Fruit fly (Drosophila melanogaster) whole organism, wandering third instar larva: ENCODE data around the gene CG11836.
A peak's percentile ranks its signal among the peaks of the same experiment; 100 is the strongest.

ENCODE experiments used
- Abd-B ChIP-seq: fragments of >200 bp; optimal IDR thresholded peaks from 2 replicates; lab custom pipeline; 2017; ENCODE audit warnings: missing biosample characterization, missing genetic modification characterization
- CG32264 ChIP-seq: fragments of 200-800 bp; sonication (Bioruptor generic); optimal IDR thresholded peaks from 2 replicates; lab custom pipeline; 2016; ENCODE audit warnings: missing biosample characterization, missing genetic modification characterization
- CG9705 ChIP-seq: fragments of 200-800 bp; sonication (Bioruptor generic); optimal IDR thresholded peaks from 2 replicates; lab custom pipeline; 2018; ENCODE audit warnings: missing biosample characterization, mild to moderate bottlenecking, missing genetic modification characterization
- CrebA ChIP-seq: fragments of 200-800 bp; sonication (Bioruptor generic); optimal IDR thresholded peaks from 2 replicates; lab custom pipeline; 2016; ENCODE audit warnings: missing biosample characterization, mild to moderate bottlenecking, missing genetic modification characterization, borderline replicate concordance
- Dfd ChIP-seq: fragments of >200 bp; optimal IDR thresholded peaks from 2 replicates; lab custom pipeline; 2017; ENCODE audit warnings: missing biosample characterization, missing genetic modification characterization
- Dif ChIP-seq: fragments of 200-275, 200-300 bp; sonication (Bioruptor generic); optimal IDR thresholded peaks from 2 replicates; lab custom pipeline; 2018; ENCODE audit warnings: missing biosample characterization, missing genetic modification characterization; ENCODE audit not compliant: partially characterized antibody
- GATAd ChIP-seq: sonication (Bioruptor generic); optimal IDR thresholded peaks from 2 replicates; lab custom pipeline; 2016; ENCODE audit warnings: missing biosample characterization, missing genetic modification characterization
- HLH106 ChIP-seq: fragments of 200-800 bp; optimal IDR thresholded peaks from 3 replicates; lab custom pipeline; 2019; ENCODE audit warnings: missing biosample characterization, mild to moderate bottlenecking, missing genetic modification characterization, moderate library complexity
- Hnf4 ChIP-seq: fragments of 200-800 bp; sonication (Bioruptor generic); optimal IDR thresholded peaks from 2 replicates; lab custom pipeline; 2016; ENCODE audit warnings: missing biosample characterization, mild to moderate bottlenecking, missing genetic modification characterization
- Hr78 ChIP-seq: fragments of >200 bp; optimal IDR thresholded peaks from 2 replicates; lab custom pipeline; 2017; ENCODE audit warnings: missing biosample characterization, missing genetic modification characterization
- Hr83 ChIP-seq: fragments of 200-300 bp; sonication (Bioruptor generic); optimal IDR thresholded peaks from 2 replicates; lab custom pipeline; 2016; ENCODE audit warnings: missing biosample characterization, mild to moderate bottlenecking, missing genetic modification characterization, moderate library complexity; ENCODE audit not compliant: poor library complexity, severe bottlenecking
- Jra ChIP-seq: sonication (Bioruptor generic); optimal IDR thresholded peaks from 2 replicates; lab custom pipeline; 2016; ENCODE audit warnings: missing biosample characterization, missing genetic modification characterization
- Mio ChIP-seq: sonication (Bioruptor generic); optimal IDR thresholded peaks from 2 replicates; lab custom pipeline; 2016; ENCODE audit warnings: missing biosample characterization, missing genetic modification characterization
- Myc ChIP-seq: fragments of >200 bp; optimal IDR thresholded peaks from 2 replicates; lab custom pipeline; 2017
- N ChIP-seq: fragments of >200 bp; optimal IDR thresholded peaks from 2 replicates; lab custom pipeline; 2018; ENCODE audit warnings: missing biosample characterization, missing external identifiers, missing genetic modification characterization
- OdsH ChIP-seq: fragments of 200-800 bp; sonication (Bioruptor generic); optimal IDR thresholded peaks from 2 replicates; lab custom pipeline; 2016; ENCODE audit warnings: missing biosample characterization, mild to moderate bottlenecking, missing genetic modification characterization
- Rel ChIP-seq, 2 experiments: fragments of 200-800 bp; sonication (Bioruptor generic) in 1 of 2; optimal IDR thresholded peaks; 2 replicates in 1 of 2; 3 replicates in 1 of 2; lab custom pipeline; 2016 to 2019; ENCODE audit warnings: mild to moderate bottlenecking in 2 of 2, missing biosample characterization in 2 of 2, missing genetic modification characterization in 2 of 2, moderate library complexity in 1 of 2
- Sp1 ChIP-seq: fragments of 200-800 bp; sonication (Bioruptor generic); optimal IDR thresholded peaks from 3 replicates; lab custom pipeline; 2019; ENCODE audit warnings: missing biosample characterization, mild to moderate bottlenecking, missing genetic modification characterization, moderate library complexity
- Vsx2 ChIP-seq: fragments of 200-300, 225-300 bp; sonication (Bioruptor generic); optimal IDR thresholded peaks from 2 replicates; lab custom pipeline; 2018; ENCODE audit warnings: missing biosample characterization, missing genetic modification characterization; ENCODE audit not compliant: partially characterized antibody
- br ChIP-seq: fragments of 200-800 bp; sonication (Bioruptor generic); optimal IDR thresholded peaks from 2 replicates; lab custom pipeline; 2016; ENCODE audit warnings: missing biosample characterization, missing genetic modification characterization
- brk ChIP-seq: fragments of 200-800 bp; sonication (Bioruptor generic); optimal IDR thresholded peaks from 2 replicates; lab custom pipeline; 2016; ENCODE audit warnings: missing biosample characterization, mild to moderate bottlenecking, missing genetic modification characterization
- dl ChIP-seq, 2 experiments: fragments of 175-275, 200-275 bp in 1 of 2; fragments of 200-275 bp in 1 of 2; sonication (Bioruptor generic); optimal IDR thresholded peaks; lab custom pipeline; 2018; ENCODE audit warnings: mild to moderate bottlenecking in 2 of 2, missing biosample characterization in 2 of 2, missing genetic modification characterization in 2 of 2, moderate library complexity in 2 of 2; ENCODE audit not compliant: partially characterized antibody in 2 of 2, insufficient read depth in 1 of 2
- dmrt93B ChIP-seq: fragments of 200-800 bp; sonication (Bioruptor generic); optimal IDR thresholded peaks from 2 replicates; lab custom pipeline; 2018; ENCODE audit warnings: missing biosample characterization, mild to moderate bottlenecking, missing genetic modification characterization
- dsf ChIP-seq: sonication (Bioruptor generic); optimal IDR thresholded peaks from 2 replicates; lab custom pipeline; 2016; ENCODE audit warnings: missing biosample characterization, missing genetic modification characterization, borderline replicate concordance
- ey ChIP-seq: fragments of 200-800 bp; sonication (Bioruptor generic); optimal IDR thresholded peaks from 2 replicates; lab custom pipeline; 2016; ENCODE audit warnings: missing biosample characterization, missing genetic modification characterization
- foxo ChIP-seq, 2 experiments: fragments of 200-800 bp; sonication (Bioruptor generic); optimal IDR thresholded peaks; 2 replicates in 1 of 2; 3 replicates in 1 of 2; lab custom pipeline; 2016 to 2017; ENCODE audit warnings: missing biosample characterization in 2 of 2, missing genetic modification characterization in 2 of 2
- fru ChIP-seq: fragments of 200-800 bp; sonication (Bioruptor generic); optimal IDR thresholded peaks from 3 replicates; lab custom pipeline; 2016; ENCODE audit warnings: missing biosample characterization, mild to moderate bottlenecking, missing genetic modification characterization
- h ChIP-seq: fragments of 200-800 bp; sonication (Bioruptor generic); optimal IDR thresholded peaks from 3 replicates; lab custom pipeline; 2016; ENCODE audit warnings: missing biosample characterization, mild to moderate bottlenecking, missing genetic modification characterization
- jim ChIP-seq: fragments of 175-275, 200-325 bp; sonication (Bioruptor generic); optimal IDR thresholded peaks from 2 replicates; lab custom pipeline; 2016; ENCODE audit warnings: missing biosample characterization, mild to moderate bottlenecking, missing genetic modification characterization
- lola ChIP-seq: fragments of >200 bp; optimal IDR thresholded peaks from 2 replicates; lab custom pipeline; 2017; ENCODE audit warnings: missing biosample characterization, missing genetic modification characterization
- pan ChIP-seq: fragments of >200 bp; optimal IDR thresholded peaks from 2 replicates; lab custom pipeline; 2017
- psq ChIP-seq: fragments of 200-800 bp; sonication (Bioruptor generic); optimal IDR thresholded peaks from 3 replicates; lab custom pipeline; 2017; ENCODE audit warnings: missing biosample characterization, mild to moderate bottlenecking, missing genetic modification characterization, moderate library complexity
- rgr ChIP-seq: fragments of 200-800 bp; sonication (Bioruptor generic); optimal IDR thresholded peaks from 3 replicates; lab custom pipeline; 2016; ENCODE audit warnings: missing biosample characterization, mild to moderate bottlenecking, missing genetic modification characterization
- sage ChIP-seq: fragments of 200-800 bp; sonication (Bioruptor generic); optimal IDR thresholded peaks from 2 replicates; lab custom pipeline; 2016; ENCODE audit warnings: missing biosample characterization, mild to moderate bottlenecking, missing genetic modification characterization
- sv ChIP-seq: fragments of 200-800 bp; sonication (Bioruptor generic); optimal IDR thresholded peaks from 3 replicates; lab custom pipeline; 2016; ENCODE audit warnings: missing biosample characterization, missing genetic modification characterization
- tai ChIP-seq: sonication (Bioruptor generic); optimal IDR thresholded peaks from 2 replicates; lab custom pipeline; 2016; ENCODE audit warnings: missing biosample characterization, missing genetic modification characterization
- usp ChIP-seq: fragments of >200 bp; optimal IDR thresholded peaks from 2 replicates; lab custom pipeline; 2017; ENCODE audit warnings: missing biosample characterization, missing genetic modification characterization
- woc ChIP-seq: sonication (Bioruptor generic); optimal IDR thresholded peaks from 2 replicates; lab custom pipeline; 2016; ENCODE audit warnings: missing biosample characterization, mild to moderate bottlenecking, missing genetic modification characterization

CG11836 gene

DNA sequence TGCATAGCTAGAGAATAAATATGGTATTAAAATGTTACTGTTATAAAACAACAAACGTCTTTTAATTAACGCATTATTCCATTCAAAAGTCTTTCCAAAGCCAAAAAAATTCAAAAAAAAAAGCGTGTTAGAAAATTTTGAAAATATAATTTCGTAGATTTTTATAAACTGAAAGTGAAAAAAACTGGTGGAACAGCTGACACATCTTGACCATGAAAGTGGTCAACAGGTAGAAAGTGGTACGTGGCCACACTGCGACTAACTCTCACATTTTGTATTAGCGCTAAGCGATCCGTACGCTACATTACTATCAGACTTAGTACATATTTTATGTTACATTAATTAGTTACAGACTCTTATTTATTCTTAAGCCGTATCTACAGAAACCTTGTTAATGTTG lies at the start of gene CG11836:
TSS of gene CG11836 (plus strand) at position 256 of the 400 bp plus-strand sequence.
- TF ChIP-seq sage (GFP tag; lab: Kevin White, UChicago) (no peak), Hr78 (GFP tag; lab: Kevin White, UChicago) (no peak), usp (GFP tag; lab: Kevin White, UChicago) (no peak), Mio (GFP tag; lab: Kevin White, UChicago) (no peak), pan (lab: Kevin White, UChicago) (no peak), sv (no peak), woc (no peak)

DNA sequence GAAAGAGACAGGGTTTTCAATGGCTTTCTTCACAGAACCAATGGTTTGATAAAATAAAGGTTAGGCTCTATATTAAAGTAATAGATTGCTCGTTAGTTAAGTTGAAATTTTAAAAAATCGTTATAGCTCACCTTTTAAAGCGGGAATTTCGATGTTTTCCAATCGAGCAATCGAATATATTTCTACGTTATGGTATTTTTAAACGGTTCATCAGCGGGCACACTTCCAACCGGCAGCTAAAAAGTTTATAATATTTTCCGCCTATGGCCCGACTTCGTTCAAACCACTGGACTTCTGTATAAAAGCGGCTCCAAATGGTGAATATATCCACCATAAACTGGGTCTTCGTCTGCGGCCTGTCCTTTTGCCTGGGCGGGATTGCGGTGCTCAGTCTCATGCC lies 47.9 kb upstream of the CG11836 start, which contains the start of gene beta4GalT7:
TSS of gene beta4GalT7 (plus strand) at position 201 of the 400 bp plus-strand sequence.
- TF ChIP-seq dmrt93B (GFP tag; lab: Kevin White, UChicago): no peak
- TF ChIP-seq CG32264: no peak
- no peak for TF ChIP-seq CG9705 (GFP tag; lab: Kevin White, UChicago)
- TF ChIP-seq sv: no peak
- no peak for TF ChIP-seq Hr83 (GFP tag; lab: Kevin White, UChicago)
- no peak for TF ChIP-seq OdsH (GFP tag; lab: Kevin White, UChicago)
- no peak for TF ChIP-seq fru (GFP tag; lab: Kevin White, UChicago)
- TF ChIP-seq Vsx2 (GFP tag; lab: Kevin White, UChicago): no peak
- TF ChIP-seq Jra: no peak
- TF ChIP-seq rgr: no peak
- TF ChIP-seq brk (GFP tag; lab: Kevin White, UChicago): no peak
- no peak for TF ChIP-seq Dif (GFP tag; lab: Kevin White, UChicago)
- no peak for TF ChIP-seq lola (GFP tag; lab: Kevin White, UChicago)
- no peak for TF ChIP-seq dl (GFP tag; optimal IDR thresholded peaks at IDR 0.05; lab: Kevin White, UChicago; ENCODE audit: insufficient read depth in 1 of 2, partially characterized antibody in 2 of 2)
- TF ChIP-seq GATAd (GFP tag; lab: Kevin White, UChicago): no peak
- TF ChIP-seq Sp1 (GFP tag; lab: Kevin White, UChicago): no peak

DNA sequence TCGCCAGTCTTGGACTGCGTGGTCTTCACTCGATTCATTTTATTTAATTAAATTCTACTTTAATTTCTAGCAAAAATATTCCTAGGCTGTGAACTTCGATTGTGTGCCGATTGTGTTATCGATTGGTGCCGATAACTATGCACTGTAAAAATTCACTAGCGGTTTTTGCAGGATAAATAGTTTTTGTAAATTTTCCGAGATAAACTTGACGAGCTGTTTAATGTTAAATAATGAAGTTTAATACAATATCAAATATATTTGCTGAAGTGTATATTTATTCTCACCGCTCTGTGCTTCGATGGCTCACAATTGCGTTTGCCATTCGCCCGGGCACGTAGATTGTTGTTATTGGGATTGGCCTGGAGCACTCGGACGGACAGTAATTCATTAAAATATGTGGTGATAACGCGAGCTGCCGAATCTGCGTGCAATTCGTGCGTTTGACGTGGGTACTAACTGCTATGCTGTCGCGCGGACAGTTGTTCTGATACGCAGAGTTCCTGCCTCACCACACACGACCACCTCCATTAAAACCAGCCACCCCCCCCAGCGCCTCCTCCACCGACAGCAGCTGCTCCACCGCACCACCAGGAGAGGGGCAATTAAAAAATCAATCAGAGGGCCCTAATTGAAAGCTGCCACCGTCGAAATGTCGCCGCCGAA lies 45.9 kb upstream of the CG11836 start, which contains the start of the genes EMC6 and Hr96:
TSS of gene EMC6 (minus strand) at position 123 of the 663 bp plus-strand sequence.
TSS of gene Hr96 (plus strand) at position 341 of the 663 bp plus-strand sequence.
- TF ChIP-seq Hr83 (GFP tag; lab: Kevin White, UChicago): peak; percentile 98
- peak; percentile 92 for TF ChIP-seq ey (GFP tag; lab: Kevin White, UChicago)
- TF ChIP-seq Hr78 (GFP tag; lab: Kevin White, UChicago): no peak
- TF ChIP-seq Sp1 (GFP tag; lab: Kevin White, UChicago): peak; percentile 90
- TF ChIP-seq jim (GFP tag; lab: Kevin White, UChicago): peak; percentile 70
- TF ChIP-seq h (GFP tag; lab: Kevin White, UChicago): peak; percentile 95
- TF ChIP-seq GATAd (GFP tag; lab: Kevin White, UChicago): peak; percentile 84
- no peak for TF ChIP-seq Dif (GFP tag; lab: Kevin White, UChicago)
- no peak for TF ChIP-seq dmrt93B (GFP tag; lab: Kevin White, UChicago)
- peak; percentile 85 for TF ChIP-seq woc
- TF ChIP-seq foxo (GFP tag; optimal IDR thresholded peaks at IDR 0.05; lab: Kevin White, UChicago): peak; percentile 14 to 94
- TF ChIP-seq Abd-B: no peak
- TF ChIP-seq brk (GFP tag; lab: Kevin White, UChicago): no peak
- peak; percentile 94 for TF ChIP-seq rgr
- TF ChIP-seq sv: peak; percentile 95
- no peak for TF ChIP-seq dl (GFP tag; optimal IDR thresholded peaks at IDR 0.05; lab: Kevin White, UChicago; ENCODE audit: insufficient read depth in 1 of 2, partially characterized antibody in 2 of 2)
- no peak for TF ChIP-seq N (GFP tag; lab: Kevin White, UChicago)
- TF ChIP-seq CrebA: no peak
- peak; percentile 54 for TF ChIP-seq Vsx2 (GFP tag; lab: Kevin White, UChicago)
- TF ChIP-seq sage (GFP tag; lab: Kevin White, UChicago): no peak
- TF ChIP-seq fru (GFP tag; lab: Kevin White, UChicago): peak; percentile 93
- TF ChIP-seq CG9705 (GFP tag; lab: Kevin White, UChicago): peak; percentile 88
- peak; percentile 87 for TF ChIP-seq CG32264
- TF ChIP-seq Hnf4: no peak
- no peak for TF ChIP-seq lola (GFP tag; lab: Kevin White, UChicago)
- no peak for TF ChIP-seq Dfd (GFP tag; lab: Kevin White, UChicago)
- TF ChIP-seq usp (GFP tag; lab: Kevin White, UChicago): no peak
- TF ChIP-seq OdsH (GFP tag; lab: Kevin White, UChicago): peak; percentile 87
- peak; percentile 46 for TF ChIP-seq Myc (lab: Kevin White, UChicago)
- TF ChIP-seq dsf (GFP tag; lab: Kevin White, UChicago): peak; percentile 85
- peak; percentile 92 for TF ChIP-seq HLH106 (tag; lab: Kevin White, UChicago)
- no peak for TF ChIP-seq Rel (GFP tag; optimal IDR thresholded peaks at IDR 0.05; lab: Kevin White, UChicago)
- peak; percentile 76 for TF ChIP-seq Rel (tag; optimal IDR thresholded peaks at IDR 0.05; lab: Kevin White, UChicago)
- TF ChIP-seq tai (GFP tag; lab: Kevin White, UChicago): no peak
- peak; percentile 83 for TF ChIP-seq psq
- peak; percentile 93 for TF ChIP-seq br (GFP tag; lab: Kevin White, UChicago)
- TF ChIP-seq Jra: peak; percentile 93
- TF ChIP-seq Mio (GFP tag; lab: Kevin White, UChicago): peak; percentile 60
- TF ChIP-seq pan (lab: Kevin White, UChicago): no peak
